Worm (Caenorhabditis elegans): ENCODE measurements around the gene C50F7.3.

DNA sequence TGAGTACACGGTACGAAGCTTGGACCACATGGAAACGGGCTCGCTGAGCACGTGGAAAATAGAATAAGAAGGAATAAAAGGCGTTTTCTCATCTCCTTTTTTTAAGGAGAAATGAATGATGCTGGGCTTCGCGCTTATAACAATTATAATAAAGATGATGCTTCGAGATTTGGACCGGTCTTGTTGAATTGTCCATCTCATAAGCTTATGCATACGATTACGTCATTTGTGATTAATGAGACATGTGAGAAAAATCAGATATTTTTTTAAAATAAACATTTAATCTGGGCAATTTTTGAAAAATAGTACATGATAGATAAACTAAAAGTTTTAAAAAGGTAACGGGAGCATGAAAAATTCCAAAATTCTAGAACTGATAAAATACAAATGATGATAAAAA, 25.1 kb downstream of the C50F7.3 start, which contains the start of gene C46A5.4:
- TF ChIP-seq ceh-13 (GFP tag; optimal IDR thresholded peaks at IDR 0.05) (no peak), B0310.2 (tag; optimal IDR thresholded peaks at IDR 0.05) (no peak), ets-7 (tag; optimal IDR thresholded peaks at IDR 0.05) (no peak), ceh-36 (tag; optimal IDR thresholded peaks at IDR 0.05) (no peak), ama-1 (optimal IDR thresholded peaks at IDR 0.05) (no peak), F13C5.2 (tag; optimal IDR thresholded peaks at IDR 0.05) (no peak), flt-1 (GFP tag; IDR thresholded peaks at IDR 0.05) (no peak), tbx-11 (GFP tag; IDR thresholded peaks at IDR 0.05) (no peak), sea-1 (GFP tag; conservative IDR thresholded peaks at IDR 0.05) (no peak), tbx-37 (GFP tag; conservative IDR thresholded peaks at IDR 0.05) (no peak), hmg-4 (GFP tag; optimal IDR thresholded peaks at IDR 0.05) (no peak), hmbx-1 (tag; optimal IDR thresholded peaks at IDR 0.05) (no peak), aly-1 (tag; optimal IDR thresholded peaks at IDR 0.05) (no peak), tra-4 (tag; optimal IDR thresholded peaks at IDR 0.05) (no peak)

Measured in whole organism, early embryonic.